Fruit fly (Drosophila melanogaster) whole organism, embryonic: ENCODE results near the gene gry.

ENCODE experiments used
- ATbp ChIP-seq: fragments of 200-800 bp; sonication (Bioruptor generic); optimal IDR thresholded peaks from 2 replicates; lab custom pipeline; 2017; ENCODE audit warnings: missing biosample characterization, mild to moderate bottlenecking, missing genetic modification characterization, missing genetic modification reagents
- CG1024 ChIP-seq: fragments of 200-800 bp; sonication (Bioruptor generic); IDR thresholded peaks from 2 replicates; pipeline ENCODE4 v1.3.6; 2022; ENCODE audit warnings: missing biosample characterization, missing genetic modification characterization
- CG11504 ChIP-seq: fragments of 200-800 bp; sonication (Bioruptor generic); optimal IDR thresholded peaks from 3 replicates; lab custom pipeline; 2019; ENCODE audit warnings: missing biosample characterization, mild to moderate bottlenecking, missing genetic modification characterization, moderate library complexity
- CG11695 ChIP-seq: fragments of 200-800 bp; sonication (Bioruptor generic); IDR thresholded peaks from 3 replicates; pipeline ENCODE4 v1.3.6; 2022; ENCODE audit warnings: missing biosample characterization, missing genetic modification characterization
- CG11696 ChIP-seq: fragments of 200-800 bp; sonication (Bioruptor generic); IDR thresholded peaks from 2 replicates; pipeline ENCODE4 v1.3.6; 2022; ENCODE audit warnings: missing biosample characterization, missing genetic modification characterization
- CG12769 ChIP-seq: fragments of 200-800 bp; sonication (Bioruptor generic); optimal IDR thresholded peaks from 2 replicates; lab custom pipeline; 2019; ENCODE audit warnings: missing biosample characterization, mild to moderate bottlenecking, missing genetic modification characterization, moderate library complexity
- CG15514 ChIP-seq: fragments of 200-800 bp; sonication (Bioruptor generic); optimal IDR thresholded peaks from 3 replicates; lab custom pipeline; 2017; ENCODE audit warnings: missing biosample characterization, missing genetic modification characterization, mild to moderate bottlenecking, moderate library complexity, missing genetic modification reagents
- CG16813 ChIP-seq: fragments of 200-800 bp; sonication (Bioruptor generic); IDR thresholded peaks from 3 replicates; pipeline ENCODE4 v1.3.6; 2022; ENCODE audit warnings: missing biosample characterization, missing genetic modification characterization; ENCODE audit not compliant: partially characterized antibody
- CG17328 ChIP-seq: fragments of 200-800 bp; sonication (Bioruptor generic); IDR thresholded peaks from 2 replicates; pipeline ENCODE4 v1.3.6; 2022; ENCODE audit warnings: missing biosample characterization, missing genetic modification characterization
- CG17568 ChIP-seq: fragments of 200-800 bp; sonication (Bioruptor generic); optimal IDR thresholded peaks from 2 replicates; lab custom pipeline; 2018; ENCODE audit warnings: missing biosample characterization, mild to moderate bottlenecking, missing genetic modification characterization, moderate library complexity
- CG17829 ChIP-seq: fragments of 200-800 bp; optimal IDR thresholded peaks from 2 replicates; lab custom pipeline; 2019; ENCODE audit warnings: missing biosample characterization, mild to moderate bottlenecking, missing genetic modification characterization, moderate library complexity
- CG2889 ChIP-seq: fragments of 200-800 bp; sonication (Bioruptor generic); IDR thresholded peaks from 3 replicates; pipeline ENCODE4 v1.3.6; 2022; ENCODE audit warnings: missing biosample characterization, missing genetic modification characterization
- CG30403 ChIP-seq: fragments of 200-800 bp; sonication (Bioruptor generic); optimal IDR thresholded peaks from 3 replicates; lab custom pipeline; 2016; ENCODE audit warnings: missing biosample characterization, missing genetic modification characterization
- CG3065 ChIP-seq: fragments of 200-800 bp; sonication (Bioruptor generic); optimal IDR thresholded peaks from 2 replicates; lab custom pipeline; 2016; ENCODE audit warnings: missing biosample characterization, missing genetic modification characterization
- CG4820 ChIP-seq: fragments of 200-800 bp; sonication (Bioruptor generic); optimal IDR thresholded peaks from 3 replicates; lab custom pipeline; 2016; ENCODE audit warnings: missing biosample characterization, missing genetic modification characterization
- CG7786 ChIP-seq: fragments of 200-800 bp; sonication (Bioruptor generic); optimal IDR thresholded peaks from 2 replicates; lab custom pipeline; 2016; ENCODE audit warnings: missing biosample characterization, missing genetic modification characterization
- CG7839 ChIP-seq: fragments of 200-800 bp; sonication (Bioruptor generic); optimal IDR thresholded peaks from 3 replicates; lab custom pipeline; 2018; ENCODE audit warnings: missing biosample characterization, mild to moderate bottlenecking, missing genetic modification characterization, moderate library complexity
- CG8281 ChIP-seq: fragments of 200-800 bp; sonication (Bioruptor generic); optimal IDR thresholded peaks from 2 replicates; lab custom pipeline; 2018; ENCODE audit warnings: missing biosample characterization, mild to moderate bottlenecking, missing genetic modification characterization, moderate library complexity
- CG9609 ChIP-seq: fragments of 200-800 bp; sonication (Bioruptor generic); optimal IDR thresholded peaks from 3 replicates; lab custom pipeline; 2016; ENCODE audit warnings: missing biosample characterization, missing genetic modification characterization
- CoRest ChIP-seq: fragments of 200-800 bp; sonication (Bioruptor generic); optimal IDR thresholded peaks from 3 replicates; lab custom pipeline; 2018; ENCODE audit warnings: missing biosample characterization, mild to moderate bottlenecking, missing genetic modification characterization, moderate library complexity
- Dll ChIP-seq: fragments of 200-800 bp; sonication (Bioruptor generic); IDR thresholded peaks from 4 replicates; pipeline ENCODE4 v1.3.6; 2022; ENCODE audit warnings: missing biosample characterization, missing genetic modification characterization; ENCODE audit not compliant: partially characterized antibody
- Doc3 ChIP-seq: fragments of 200-800 bp; sonication (Bioruptor generic); IDR thresholded peaks from 3 replicates; pipeline ENCODE4 v1.3.6; 2022; ENCODE audit warnings: missing biosample characterization, missing genetic modification characterization; ENCODE audit not compliant: partially characterized antibody
- Eip74EF ChIP-seq, 2 experiments: fragments of 200-800 bp in 1 of 2; fragments of >200 bp in 1 of 2; sonication (Bioruptor generic) in 1 of 2; optimal IDR thresholded peaks; 2 replicates each; lab custom pipeline; 2017 to 2019; ENCODE audit warnings: missing biosample characterization in 2 of 2, missing genetic modification characterization in 2 of 2, mild to moderate bottlenecking in 1 of 2, moderate library complexity in 1 of 2
- GATAe ChIP-seq: fragments of 200-800 bp; sonication (Bioruptor generic); conservative IDR thresholded peaks from 2 replicates; pipeline ENCODE4 v1.3.6; 2022; ENCODE audit warnings: missing biosample characterization, missing genetic modification characterization
- HmgZ ChIP-seq: fragments of 200-800 bp; sonication (Bioruptor generic); optimal IDR thresholded peaks from 2 replicates; lab custom pipeline; 2018; ENCODE audit warnings: missing biosample characterization, mild to moderate bottlenecking, missing genetic modification characterization
- Med ChIP-seq: fragments of 200-800 bp; sonication (Bioruptor generic); peaks from one replicate; lab custom pipeline; 2016; ENCODE audit warnings: missing biosample characterization, missing genetic modification characterization, mild to moderate bottlenecking, inconsistent platforms, moderate library complexity
- Myb ChIP-seq: fragments of 200-800 bp; sonication (Bioruptor generic); optimal IDR thresholded peaks from 2 replicates; lab custom pipeline; 2016; ENCODE audit warnings: missing biosample characterization, missing genetic modification characterization
- Ssrp ChIP-seq: fragments of 200-800 bp; sonication (Bioruptor generic); optimal IDR thresholded peaks from 2 replicates; lab custom pipeline; 2018; ENCODE audit warnings: missing biosample characterization, mild to moderate bottlenecking, missing genetic modification characterization, moderate library complexity
- al ChIP-seq: fragments of 200-800 bp; sonication (Bioruptor generic); IDR thresholded peaks from 2 replicates; pipeline ENCODE4 v1.3.6; 2022; ENCODE audit warnings: missing biosample characterization, missing genetic modification characterization
- ase ChIP-seq: fragments of 200-800 bp; sonication (Bioruptor generic); IDR thresholded peaks from 3 replicates; pipeline ENCODE4 v1.3.6; 2022; ENCODE audit warnings: missing biosample characterization, missing genetic modification characterization
- corto ChIP-seq: fragments of 200-800 bp; sonication (Bioruptor generic); optimal IDR thresholded peaks from 2 replicates; lab custom pipeline; 2016; ENCODE audit warnings: missing biosample characterization, mild to moderate bottlenecking, missing genetic modification characterization, moderate library complexity
- ems ChIP-seq: fragments of 200-800 bp; sonication (Bioruptor generic); optimal IDR thresholded peaks from 3 replicates; lab custom pipeline; 2016; ENCODE audit warnings: missing biosample characterization, missing genetic modification characterization
- exex ChIP-seq: fragments of 200-800 bp; sonication (Bioruptor generic); optimal IDR thresholded peaks from 4 replicates; lab custom pipeline; 2018; ENCODE audit warnings: missing biosample characterization, mild to moderate bottlenecking, missing genetic modification characterization, moderate library complexity
- hbn ChIP-seq: fragments of 200-800 bp; sonication (Bioruptor generic); IDR thresholded peaks from 2 replicates; pipeline ENCODE4 v1.3.6; 2022; ENCODE audit warnings: missing biosample characterization, missing genetic modification characterization; ENCODE audit not compliant: partially characterized antibody
- mirr ChIP-seq: fragments of 200-800 bp; sonication (Bioruptor generic); optimal IDR thresholded peaks from 3 replicates; lab custom pipeline; 2018; ENCODE audit warnings: missing biosample characterization, mild to moderate bottlenecking, missing genetic modification characterization
- pan ChIP-seq, 4 experiments: fragments of >200 bp in 3 of 4; fragments of 200-800 bp in 1 of 4; sonication (Bioruptor generic) in 1 of 4; optimal IDR thresholded peaks in 3 of 4; IDR thresholded peaks in 1 of 4; 2 replicates each; pipeline versions ENCODE4 v1.3.6 to Lab custom; 2017 to 2022; ENCODE audit warnings: missing biosample characterization in 2 of 4, missing genetic modification characterization in 2 of 4, mixed read lengths in 1 of 4
- pb ChIP-seq: fragments of 200-800 bp; sonication (Bioruptor generic); optimal IDR thresholded peaks from 3 replicates; lab custom pipeline; 2016; ENCODE audit warnings: missing biosample characterization, missing genetic modification characterization
- sd ChIP-seq: fragments of 200-800 bp; sonication (Bioruptor generic); optimal IDR thresholded peaks from 3 replicates; lab custom pipeline; 2018; ENCODE audit warnings: missing biosample characterization, mild to moderate bottlenecking, missing genetic modification characterization, moderate library complexity
- sisA ChIP-seq: fragments of 200-800 bp; sonication (Bioruptor generic); IDR thresholded peaks from 2 replicates; pipeline ENCODE4 v1.3.6; 2022; ENCODE audit warnings: missing biosample characterization, missing genetic modification characterization
- slbo ChIP-seq: fragments of 200-800 bp; sonication (Bioruptor generic); IDR thresholded peaks from 2 replicates; pipeline ENCODE4 v1.3.6; 2022; ENCODE audit warnings: missing biosample characterization, missing genetic modification characterization
- wor ChIP-seq: fragments of 200-800 bp; sonication (Bioruptor generic); IDR thresholded peaks from 2 replicates; pipeline ENCODE4 v1.3.6; 2022; ENCODE audit warnings: missing biosample characterization, missing genetic modification characterization
- zfh1 ChIP-seq: fragments of 200-800 bp; sonication (Bioruptor generic); IDR thresholded peaks from 3 replicates; pipeline ENCODE4 v1.3.6; 2022; ENCODE audit warnings: missing biosample characterization, missing genetic modification characterization

The gry gene

DNA sequence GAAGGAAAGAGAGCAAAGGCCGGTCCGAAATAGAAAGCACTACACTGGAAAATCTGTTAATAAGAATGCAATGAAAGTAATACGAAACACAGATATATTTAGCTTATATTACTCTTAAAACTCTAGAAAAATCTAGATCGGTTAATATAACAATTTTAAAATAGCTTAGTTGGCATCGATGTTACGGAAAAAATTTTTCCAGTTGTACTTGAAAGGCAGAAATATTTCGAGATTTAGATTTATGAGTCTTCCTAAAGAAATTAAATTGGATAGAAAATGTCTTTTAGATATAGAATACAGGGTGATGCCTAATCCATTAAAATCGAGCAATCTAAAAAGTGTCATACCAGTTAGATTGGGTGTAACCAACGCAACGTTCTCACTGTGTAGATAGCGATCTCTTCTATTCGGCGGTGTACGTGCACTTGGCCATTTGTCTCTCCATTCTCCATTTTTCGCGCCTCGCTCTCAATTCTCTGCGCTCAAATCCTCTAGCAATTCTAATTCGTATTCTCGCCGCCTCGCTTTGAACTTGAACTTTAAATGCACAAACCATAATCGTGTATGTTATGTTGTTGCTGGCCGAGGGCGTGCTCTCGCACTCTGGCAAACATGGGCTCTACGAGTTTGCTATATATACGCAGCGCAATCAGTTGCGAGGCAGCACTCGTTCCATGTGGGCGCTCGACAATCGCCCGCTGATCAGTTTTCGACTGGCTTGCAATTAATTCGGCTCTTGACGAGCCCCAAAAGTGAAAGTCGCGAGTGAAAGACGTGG, 51.3 kb downstream of the gry start (continued):
- TF ChIP-seq al (GFP tag; lab: Robert Waterston, UW) (peak; percentile 87), Ssrp (tag; lab: Kevin White, UChicago) (peak; percentile 96), sisA (GFP tag; lab: Robert Waterston, UW) (peak; percentile 88), mirr (GFP tag; lab: Kevin White, UChicago) (peak; percentile 59), ase (GFP tag; lab: Robert Waterston, UW) (no peak; the same call in 1 of the 3 replicates), hbn (GFP tag; lab: Robert Waterston, UW) (no peak), CG4820 (GFP tag; lab: Kevin White, UChicago) (peak; percentile 95), wor (GFP tag; lab: Robert Waterston, UW) (peak; percentile 91), CG11696 (GFP tag; lab: Robert Waterston, UW) (no peak), CG17568 (GFP tag; lab: Kevin White, UChicago) (peak; percentile 83), Med (GFP tag; lab: Kevin White, UChicago) (peak; percentile 97), CG17328 (GFP tag; lab: Robert Waterston, UW) (peak; percentile 77), zfh1 (peak; percentile 75; the same call in 2 of the 3 replicates), CG2889 (GFP tag; lab: Robert Waterston, UW) (peak; percentile 85), CG9609 (GFP tag; lab: Kevin White, UChicago) (peak; percentile 96), CG1024 (GFP tag; lab: Robert Waterston, UW) (peak; percentile 67; the same call in 1 of the 2 replicates), CG17829 (tag; lab: Kevin White, UChicago) (peak; percentile 95), CG3065 (GFP tag; lab: Kevin White, UChicago) (peak; percentile 86), Eip74EF (GFP tag; optimal IDR thresholded peaks at IDR 0.05; lab: Kevin White, UChicago) (peak in 1 of 2 experiments; percentile 95), CG7786 (GFP tag; lab: Kevin White, UChicago) (peak; percentile 96), ATbp (GFP tag; lab: Kevin White, UChicago) (peak; percentile 89)

DNA sequence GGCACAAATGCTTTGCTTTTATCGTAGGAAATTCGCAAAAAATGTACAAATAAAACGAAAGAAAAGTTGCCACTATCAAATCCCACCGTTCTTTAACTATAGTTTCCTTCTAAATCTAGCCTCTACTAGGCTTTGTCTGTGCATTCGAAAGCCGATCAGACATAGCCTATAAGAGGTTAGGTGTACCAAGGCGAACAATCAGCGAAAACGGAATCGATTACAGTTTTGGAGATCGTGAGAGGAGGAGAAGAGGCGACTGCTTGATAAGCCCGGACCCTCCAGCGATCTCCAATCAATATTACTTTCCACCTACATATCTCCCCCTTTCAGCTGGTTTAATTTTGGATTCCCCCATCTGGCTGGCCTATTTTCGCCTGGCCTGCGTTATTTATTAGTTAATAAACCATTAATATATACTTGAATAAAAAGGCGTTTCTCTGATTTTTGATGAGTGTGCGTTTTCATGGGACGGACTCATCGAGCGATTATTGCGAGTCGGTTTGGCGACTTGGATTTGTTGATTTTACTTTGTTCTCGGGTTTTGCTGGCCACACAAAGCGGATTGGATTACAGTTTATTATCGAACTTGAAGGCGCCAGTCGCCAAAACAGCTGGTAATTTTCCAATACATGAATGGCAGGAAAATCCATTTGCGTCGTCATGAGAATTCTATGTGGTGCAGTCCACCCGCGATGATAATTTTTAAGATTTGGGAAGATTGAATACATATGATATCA, 52.2 kb downstream of the gry start:
- peak; percentile 7 for TF ChIP-seq exex
- TF ChIP-seq corto (GFP tag; lab: Kevin White, UChicago) = peak; percentile 37
- TF ChIP-seq pb (GFP tag; lab: Kevin White, UChicago) = no peak

DNA sequence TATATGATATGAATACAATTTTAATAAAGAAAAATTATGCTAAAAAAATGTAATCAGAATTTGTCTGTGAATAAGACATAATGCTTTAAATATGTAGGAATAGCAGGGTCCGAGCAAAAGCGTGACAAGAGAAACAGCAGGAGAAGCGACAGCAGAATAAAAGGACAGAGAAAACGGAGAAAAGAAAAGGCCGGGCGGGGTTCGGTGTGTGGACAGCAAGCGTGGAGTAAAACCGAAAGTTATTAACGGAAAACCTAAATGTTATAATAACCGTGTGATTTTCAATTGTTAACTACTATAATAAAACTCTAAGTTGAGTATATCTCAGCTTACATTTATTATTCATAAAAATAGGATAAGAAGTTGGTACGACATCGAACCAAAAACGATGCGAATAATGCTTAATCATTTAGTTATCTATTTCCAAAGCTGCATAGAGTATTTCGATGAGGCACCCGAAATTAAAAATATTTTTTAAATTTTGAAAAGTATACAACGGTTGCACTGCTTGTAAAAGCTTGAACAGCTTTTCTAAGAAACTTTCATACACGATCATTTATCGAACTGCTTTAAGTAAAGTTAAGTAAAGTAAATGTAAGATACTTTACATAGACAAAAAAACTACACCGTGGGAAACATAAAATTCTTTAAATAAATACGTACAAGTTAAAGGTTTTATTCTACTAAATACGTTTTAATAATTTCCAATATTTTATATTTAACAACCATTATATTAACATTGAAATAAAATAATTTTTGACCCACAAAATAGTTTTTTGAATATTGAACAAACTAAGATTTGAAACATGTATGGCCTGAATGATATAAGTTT, 53.0 kb downstream of the gry start:
- peak; percentile 7 for TF ChIP-seq CoRest (tag; lab: Kevin White, UChicago)
- peak; percentile 56; the same call in 1 of the 2 replicates for TF ChIP-seq slbo (GFP tag; lab: Robert Waterston, UW)
- TF ChIP-seq HmgZ = peak; percentile 50
- no peak for TF ChIP-seq ems (GFP tag; lab: Kevin White, UChicago)
- no peak for TF ChIP-seq Doc3 (GFP tag; lab: Robert Waterston, UW)
- no peak for TF ChIP-seq CG16813 (GFP tag; lab: Robert Waterston, UW)
- peak; percentile 94 for TF ChIP-seq Myb (GFP tag; lab: Kevin White, UChicago)
- TF ChIP-seq CG7839 (tag; lab: Kevin White, UChicago) = peak; percentile 17
- 0 out of 3 replicates have a peak, but pooled peaks have one; percentile 30 for TF ChIP-seq CG11695 (GFP tag; lab: Robert Waterston, UW)
- no peak for TF ChIP-seq GATAe (GFP tag; lab: Robert Waterston, UW)
- peak; percentile 22 for TF ChIP-seq CG11504 (tag; lab: Kevin White, UChicago)
- no peak for TF ChIP-seq Dll (GFP tag; lab: Robert Waterston, UW)
- TF ChIP-seq sd (tag; lab: Kevin White, UChicago) = no peak
- TF ChIP-seq CG12769 (tag; lab: Kevin White, UChicago) = no peak
- TF ChIP-seq pan (optimal IDR thresholded peaks at IDR 0.05; lab: Kevin White, UChicago) = no peak
- peak in 1 of 2 experiments; percentile 21 for TF ChIP-seq pan (GFP tag; optimal IDR thresholded peaks at IDR 0.05 in 1 of 2, IDR thresholded peaks at IDR 0.05 in 1 of 2)
- TF ChIP-seq CG15514 = peak; percentile 23
- peak; percentile 1 for TF ChIP-seq CG30403 (GFP tag; lab: Kevin White, UChicago)
- TF ChIP-seq CG8281 (tag; lab: Kevin White, UChicago) = no peak
